Fruit fly (Drosophila melanogaster) ovary, adult (tissue): ENCODE measurements around the gene Elo68beta.

ENCODE experiments used
- CG17801 ChIP-seq: fragments of 200-800 bp; optimal IDR thresholded peaks from 2 replicates; lab custom pipeline; 2019; ENCODE audit warnings: missing biosample characterization, mild to moderate bottlenecking, missing genetic modification characterization, moderate library complexity; ENCODE audit not compliant: partially characterized antibody

Elo68beta gene

dm6 chr3L:11123598-11124284 lies 22.2 kb upstream of the Elo68beta start:
- no peak for TF ChIP-seq CG17801 (GFP tag; lab: Kevin White, UChicago)

- peak; percentile 53 for TF ChIP-seq CG17801 (GFP tag; lab: Kevin White, UChicago)
Measured at dm6 chr3L:11123088-11123487, 21.6 kb upstream of the Elo68beta start, which contains the start of the genes Ufd1 and NaPi-III. TSS of gene Ufd1 (minus strand) at chr3L:11123216. TSS of gene NaPi-III (plus strand) at chr3L:11123348.

- TF ChIP-seq CG17801 (GFP tag; lab: Kevin White, UChicago), result peak; percentile 82
Measured at dm6 chr3L:11120419-11120958, 19.0 kb upstream of the Elo68beta start, which contains the start of the genes FoxK and mRpL2. TSS of gene FoxK (minus strand) at chr3L:11120783. TSS of gene mRpL2 (plus strand) at chr3L:11120847.

dm6 chr3L:11119901-11120418 lies 18.5 kb upstream of the Elo68beta start:
- no peak for TF ChIP-seq CG17801 (GFP tag; lab: Kevin White, UChicago)

dm6 chr3L:11119396-11119900 lies 17.9 kb upstream of the Elo68beta start:
- no peak for TF ChIP-seq CG17801 (GFP tag; lab: Kevin White, UChicago)

dm6 chr3L:11118627-11119395 lies 17.3 kb upstream of the Elo68beta start:
- no peak for TF ChIP-seq CG17801 (GFP tag; lab: Kevin White, UChicago)

- no peak for TF ChIP-seq CG17801 (GFP tag; lab: Kevin White, UChicago)
Measured at dm6 chr3L:11117733-11118132, 16.2 kb upstream of the Elo68beta start.

dm6 chr3L:11113198-11114197 lies 12.0 kb upstream of the Elo68beta start, which contains the start of gene Sod1:
TSS of gene Sod1 (minus strand) at chr3L:11113740.
- TF ChIP-seq CG17801 (GFP tag; lab: Kevin White, UChicago), result peak; percentile 76

dm6 chr3L:11112427-11112826 lies 10.9 kb upstream of the Elo68beta start:
- no peak for TF ChIP-seq CG17801 (GFP tag; lab: Kevin White, UChicago)

dm6 chr3L:11109454-11109853 lies 8.0 kb upstream of the Elo68beta start, which contains the start of the genes CG34012 and emei:
TSS of gene CG34012 (minus strand) at chr3L:11109505.
TSS of gene emei (plus strand) at chr3L:11109690.
- TF ChIP-seq CG17801 (GFP tag; lab: Kevin White, UChicago), result no peak

dm6 chr3L:11107935-11108334 lies 6.4 kb upstream of the Elo68beta start, which contains the start of gene CG12522:
TSS of gene CG12522 (plus strand) at chr3L:11108235.
- TF ChIP-seq CG17801 (GFP tag; lab: Kevin White, UChicago), result no peak

- TF ChIP-seq CG17801 (GFP tag; lab: Kevin White, UChicago), result no peak
Measured at dm6 chr3L:11107432-11107831, 5.9 kb upstream of the Elo68beta start, which contains the start of gene CG32073. TSS of gene CG32073 (minus strand) at chr3L:11107582.

- no peak for TF ChIP-seq CG17801 (GFP tag; lab: Kevin White, UChicago)
Measured at dm6 chr3L:11103773-11104172, 2.3 kb upstream of the Elo68beta start, which contains the start of gene CG32071. TSS of gene CG32071 (minus strand) at chr3L:11103873.
